Worm (Caenorhabditis elegans) whole organism, mixed stage, embryonic: Measurements from ENCODE around the gene irld-21.

Source experiments
- elt-1 ChIP-seq: sonication (generic microtip); optimal IDR thresholded peaks from 2 replicates; lab custom pipeline; 2017; ENCODE audit warnings: missing genetic modification characterization, mild to moderate bottlenecking, missing compliant biosample characterization, antibody characterized with exemption, moderate library complexity, borderline replicate concordance; ENCODE audit not compliant: insufficient read depth
- lin-13 ChIP-seq: fragments of 150-350 bp; optimal IDR thresholded peaks from 2 replicates; lab custom pipeline; 2014; ENCODE audit warnings: missing biosample characterization, missing genetic modification characterization
- mls-2 ChIP-seq: sonication (generic microtip); optimal IDR thresholded peaks from 2 replicates; lab custom pipeline; 2016; ENCODE audit warnings: mild to moderate bottlenecking, missing genetic modification characterization, moderate library complexity, missing compliant biosample characterization
- nhr-2 ChIP-seq: fragments of 150-350 bp; optimal IDR thresholded peaks from 2 replicates; lab custom pipeline; 2014; ENCODE audit warnings: missing biosample characterization, missing genetic modification characterization
- nhr-237 ChIP-seq: fragments of 150-350 bp; optimal IDR thresholded peaks from 2 replicates; lab custom pipeline; 2014; ENCODE audit warnings: missing biosample characterization, missing genetic modification characterization
- nhr-28 ChIP-seq: fragments of 150-350 bp; optimal IDR thresholded peaks from 2 replicates; lab custom pipeline; 2014; ENCODE audit warnings: missing biosample characterization, missing genetic modification characterization
- sptf-1 ChIP-seq: sonication (generic microtip); optimal IDR thresholded peaks from 2 replicates; lab custom pipeline; 2017; ENCODE audit warnings: mild to moderate bottlenecking, missing genetic modification characterization, moderate library complexity, missing compliant biosample characterization

ce11 chrIV:10140143-10140542 lies 18.0 kb upstream of the irld-21 start, which contains the start of gene gst-3:
- TF ChIP-seq sptf-1 (no peak), nhr-28 (tag; lab: Kevin White, UChicago) (no peak), mls-2 (tag; lab: Kevin White, UChicago) (no peak), lin-13 (no peak), elt-1 (tag; lab: Kevin White, UChicago) (no peak), nhr-237 (no peak), nhr-2 (no peak)
